Worm (Caenorhabditis elegans) whole organism, midembryonic: ENCODE measurements around the gene hpo-39.

Experiments used
- T22C8.4 ChIP-seq: fragments of 200-800 bp; sonication (Bioruptor generic); IDR thresholded peaks from 2 replicates; pipeline ENCODE4 v1.3.6; 2022; ENCODE audit warnings: missing genetic modification characterization, missing compliant biosample characterization
- cog-1 ChIP-seq: sonication (generic microtip); optimal IDR thresholded peaks from 2 replicates; lab custom pipeline; 2016; ENCODE audit warnings: missing genetic modification characterization, missing compliant biosample characterization
- flt-1 ChIP-seq: fragments of 200-800 bp; sonication (Bioruptor generic); IDR thresholded peaks from 2 replicates; pipeline ENCODE4 v1.3.6; 2022; ENCODE audit warnings: missing genetic modification characterization, missing compliant biosample characterization

- TF ChIP-seq cog-1 (tag; lab: Kevin White, UChicago): no peak
- no peak for TF ChIP-seq flt-1 (GFP tag; lab: Robert Waterston, UW)
- TF ChIP-seq T22C8.4: no peak
Measured at ce11 chrV:4524327-4524726, 49.4 kb downstream of the hpo-39 start.
